Fruit fly (Drosophila melanogaster) whole organism, embryonic: ENCODE results near the gene CG11975.

ENCODE experiments used
- Blimp-1 ChIP-seq: fragments of 200-800 bp; sonication (Bioruptor generic); optimal IDR thresholded peaks from 3 replicates; lab custom pipeline; 2018; ENCODE audit warnings: missing biosample characterization, missing genetic modification characterization, mild to moderate bottlenecking, moderate library complexity, missing genetic modification reagents
- Bteb2 ChIP-seq: fragments of 200-800 bp; sonication (Bioruptor generic); optimal IDR thresholded peaks from 2 replicates; lab custom pipeline; 2016; ENCODE audit warnings: missing biosample characterization, missing genetic modification characterization
- CG10366 ChIP-seq: fragments of 200-800 bp; sonication (Bioruptor generic); IDR thresholded peaks from 2 replicates; pipeline ENCODE4 v1.3.6; 2022; ENCODE audit warnings: missing biosample characterization, missing genetic modification characterization
- CG10565 ChIP-seq: fragments of 200-800 bp; sonication (Bioruptor generic); optimal IDR thresholded peaks from 3 replicates; lab custom pipeline; 2016; ENCODE audit warnings: missing biosample characterization, mild to moderate bottlenecking, missing genetic modification characterization
- CG10979 ChIP-seq: fragments of 200-800 bp; sonication (Bioruptor generic); optimal IDR thresholded peaks from 2 replicates; lab custom pipeline; 2018; ENCODE audit warnings: missing biosample characterization, mild to moderate bottlenecking, missing genetic modification characterization, moderate library complexity
- CG11398 ChIP-seq: fragments of 200-800 bp; sonication (Bioruptor generic); optimal IDR thresholded peaks from 2 replicates; lab custom pipeline; 2016; ENCODE audit warnings: missing biosample characterization, missing genetic modification characterization
- CG11456 ChIP-seq: fragments of 200-800 bp; sonication (Bioruptor generic); IDR thresholded peaks from 3 replicates; pipeline ENCODE4 v1.3.6; 2022; ENCODE audit warnings: missing biosample characterization, missing genetic modification characterization
- CG13296 ChIP-seq: fragments of 200-800 bp; sonication (Bioruptor generic); optimal IDR thresholded peaks from 3 replicates; lab custom pipeline; 2018; ENCODE audit warnings: missing biosample characterization, mild to moderate bottlenecking, missing genetic modification characterization
- CG14014 ChIP-seq: fragments of 200-800 bp; sonication (Bioruptor generic); IDR thresholded peaks from 2 replicates; pipeline ENCODE4 v1.3.6; 2022; ENCODE audit warnings: missing biosample characterization, missing genetic modification characterization
- CG14860 ChIP-seq: fragments of 200-800 bp; sonication (Bioruptor generic); IDR thresholded peaks from 3 replicates; pipeline ENCODE4 v1.3.6; 2022; ENCODE audit warnings: missing biosample characterization, missing genetic modification characterization; ENCODE audit not compliant: partially characterized antibody
- CG16813 ChIP-seq: fragments of 200-800 bp; sonication (Bioruptor generic); IDR thresholded peaks from 3 replicates; pipeline ENCODE4 v1.3.6; 2022; ENCODE audit warnings: missing biosample characterization, missing genetic modification characterization; ENCODE audit not compliant: partially characterized antibody
- CG16863 ChIP-seq: fragments of 200-800 bp; sonication (Bioruptor generic); optimal IDR thresholded peaks from 3 replicates; lab custom pipeline; 2016; ENCODE audit warnings: missing biosample characterization, missing genetic modification characterization
- CG32772 ChIP-seq: fragments of 200-800 bp; sonication (Bioruptor generic); IDR thresholded peaks from 2 replicates; pipeline ENCODE4 v1.3.6; 2022; ENCODE audit warnings: missing biosample characterization, missing genetic modification characterization
- CG3281 ChIP-seq: fragments of 200-800 bp; sonication (Bioruptor generic); optimal IDR thresholded peaks from 3 replicates; lab custom pipeline; 2017; ENCODE audit warnings: missing biosample characterization, mild to moderate bottlenecking, missing genetic modification characterization
- CG4282 ChIP-seq: fragments of 200-800 bp; sonication (Bioruptor generic); optimal IDR thresholded peaks from 2 replicates; lab custom pipeline; 2016; ENCODE audit warnings: missing biosample characterization, missing genetic modification characterization
- CG4617 ChIP-seq: fragments of 200-800 bp; sonication (Bioruptor generic); optimal IDR thresholded peaks from 3 replicates; lab custom pipeline; 2016; ENCODE audit warnings: missing biosample characterization, missing genetic modification characterization, borderline replicate concordance
- CG7745 ChIP-seq: fragments of 200-800 bp; sonication (Bioruptor generic); optimal IDR thresholded peaks from 2 replicates; lab custom pipeline; 2018; ENCODE audit warnings: missing biosample characterization, mild to moderate bottlenecking, missing genetic modification characterization, moderate library complexity
- CG7987 ChIP-seq: fragments of 200-800 bp; sonication (Bioruptor generic); optimal IDR thresholded peaks from 2 replicates; lab custom pipeline; 2018; ENCODE audit warnings: missing biosample characterization, mild to moderate bottlenecking, missing genetic modification characterization, moderate library complexity
- CG8290 ChIP-seq, 3 experiments: fragments of 200-800 bp; sonication (Bioruptor generic); optimal IDR thresholded peaks; 2 replicates each; lab custom pipeline; 2016 to 2019; ENCODE audit warnings: missing biosample characterization in 3 of 3, missing genetic modification characterization in 3 of 3, mild to moderate bottlenecking in 2 of 3, moderate library complexity in 1 of 3
- Camta ChIP-seq: fragments of 200-800 bp; sonication (Bioruptor generic); optimal IDR thresholded peaks from 2 replicates; lab custom pipeline; 2016; ENCODE audit warnings: missing biosample characterization, missing genetic modification characterization
- CkIIα-i1 ChIP-seq: fragments of 200-800 bp; sonication (Bioruptor generic); IDR thresholded peaks from 2 replicates; pipeline ENCODE4 v1.3.6; 2022; ENCODE audit warnings: missing biosample characterization, missing genetic modification characterization
- D ChIP-seq, 2 experiments: fragments of 200-800 bp in 1 of 2; fragments of >200 bp in 1 of 2; sonication (Bioruptor generic) in 1 of 2; optimal IDR thresholded peaks; 2 replicates in 1 of 2; 3 replicates in 1 of 2; lab custom pipeline; 2017; ENCODE audit warnings: mild to moderate bottlenecking in 1 of 2, missing biosample characterization in 1 of 2, missing genetic modification characterization in 1 of 2, missing genetic modification reagents in 1 of 2
- Dad ChIP-seq: fragments of 200-800 bp; sonication (Bioruptor generic); optimal IDR thresholded peaks from 3 replicates; lab custom pipeline; 2016; ENCODE audit warnings: missing biosample characterization, missing genetic modification characterization
- Dip2 ChIP-seq: fragments of 200-800 bp; sonication (Bioruptor generic); IDR thresholded peaks from 2 replicates; pipeline ENCODE4 v1.3.6; 2022; ENCODE audit warnings: missing biosample characterization, missing genetic modification characterization
- HLH54F ChIP-seq: fragments of 200-800 bp; sonication (Bioruptor generic); optimal IDR thresholded peaks from 3 replicates; lab custom pipeline; 2016; ENCODE audit warnings: missing biosample characterization, missing genetic modification characterization
- HLHmδ ChIP-seq: fragments of 200-800 bp; sonication (Bioruptor generic); optimal IDR thresholded peaks from 2 replicates; lab custom pipeline; 2018; ENCODE audit warnings: missing biosample characterization, mild to moderate bottlenecking, missing genetic modification characterization, moderate library complexity
- Hey ChIP-seq: fragments of 200-800 bp; sonication (Bioruptor generic); optimal IDR thresholded peaks from 3 replicates; lab custom pipeline; 2018; ENCODE audit warnings: missing biosample characterization, mild to moderate bottlenecking, missing genetic modification characterization
- Jarid2 ChIP-seq: fragments of 200-800 bp; sonication (Bioruptor generic); optimal IDR thresholded peaks from 3 replicates; lab custom pipeline; 2017; ENCODE audit warnings: mild to moderate bottlenecking, missing biosample characterization, missing genetic modification reagents, missing genetic modification characterization
- MESR4 ChIP-seq: fragments of 200-800 bp; sonication (Bioruptor generic); optimal IDR thresholded peaks from 2 replicates; lab custom pipeline; 2018; ENCODE audit warnings: missing biosample characterization, mild to moderate bottlenecking, missing genetic modification characterization, moderate library complexity
- NfI ChIP-seq: fragments of 200-800 bp; sonication (Bioruptor generic); optimal IDR thresholded peaks from 3 replicates; lab custom pipeline; 2018; ENCODE audit warnings: missing biosample characterization, mild to moderate bottlenecking, missing genetic modification characterization, moderate library complexity
- Ptx1 ChIP-seq: fragments of 200-800 bp; sonication (Bioruptor generic); IDR thresholded peaks from 2 replicates; pipeline ENCODE4 v1.3.6; 2022; ENCODE audit warnings: missing biosample characterization, missing genetic modification characterization
- Rx ChIP-seq: fragments of 200-800 bp; sonication (Bioruptor generic); IDR thresholded peaks from 2 replicates; pipeline ENCODE4 v1.3.6; 2022; ENCODE audit warnings: missing biosample characterization, missing genetic modification characterization
- Sry-δ ChIP-seq: fragments of 200-800 bp; sonication (Bioruptor generic); optimal IDR thresholded peaks from 2 replicates; lab custom pipeline; 2016; ENCODE audit warnings: missing biosample characterization, missing genetic modification characterization
- Taf1 ChIP-seq: fragments of 200-800 bp; sonication (Bioruptor generic); IDR thresholded peaks from 2 replicates; pipeline ENCODE4 v1.3.6; 2022; ENCODE audit warnings: missing biosample characterization, missing genetic modification characterization
- Tbp ChIP-seq: fragments of >200 bp; optimal IDR thresholded peaks from 2 replicates; lab custom pipeline; 2018; ENCODE audit warnings: missing biosample characterization, missing genetic modification characterization
- ase ChIP-seq: fragments of 200-800 bp; sonication (Bioruptor generic); IDR thresholded peaks from 3 replicates; pipeline ENCODE4 v1.3.6; 2022; ENCODE audit warnings: missing biosample characterization, missing genetic modification characterization
- bsh ChIP-seq, 2 experiments: fragments of 200-800 bp; sonication (Bioruptor generic); optimal IDR thresholded peaks; 2 replicates each; lab custom pipeline; 2017 to 2018; ENCODE audit warnings: mild to moderate bottlenecking in 2 of 2, missing biosample characterization in 2 of 2, missing genetic modification characterization in 2 of 2, moderate library complexity in 1 of 2
- cas ChIP-seq: fragments of 200-800 bp; sonication (Bioruptor generic); IDR thresholded peaks from 2 replicates; pipeline ENCODE4 v1.3.6; 2022; ENCODE audit warnings: missing biosample characterization, missing genetic modification characterization
- ci ChIP-seq: fragments of 200-800 bp; sonication (Bioruptor generic); IDR thresholded peaks from 3 replicates; pipeline ENCODE4 v1.3.6; 2022; ENCODE audit warnings: missing biosample characterization, missing genetic modification characterization
- crol ChIP-seq: fragments of 200-800 bp; sonication (Bioruptor generic); IDR thresholded peaks from 2 replicates; pipeline ENCODE4 v1.3.6; 2022; ENCODE audit warnings: missing biosample characterization, missing genetic modification characterization
- fd96Cb ChIP-seq: fragments of 200-800 bp; sonication (Bioruptor generic); optimal IDR thresholded peaks from 2 replicates; lab custom pipeline; 2018; ENCODE audit warnings: missing biosample characterization, mild to moderate bottlenecking, missing genetic modification characterization, moderate library complexity
- kay ChIP-seq: fragments of 200-800 bp; sonication (Bioruptor generic); optimal IDR thresholded peaks from 2 replicates; lab custom pipeline; 2016; ENCODE audit warnings: missing biosample characterization, missing genetic modification characterization
- row ChIP-seq: fragments of 200-800 bp; sonication (Bioruptor generic); IDR thresholded peaks from 3 replicates; pipeline ENCODE4 v1.3.6; 2022; ENCODE audit warnings: missing biosample characterization, missing genetic modification characterization
- scrt ChIP-seq: fragments of 200-800 bp; sonication (Bioruptor generic); optimal IDR thresholded peaks from 2 replicates; lab custom pipeline; 2018; ENCODE audit warnings: missing biosample characterization, mild to moderate bottlenecking, missing genetic modification characterization, moderate library complexity
- sisA ChIP-seq: fragments of 200-800 bp; sonication (Bioruptor generic); IDR thresholded peaks from 2 replicates; pipeline ENCODE4 v1.3.6; 2022; ENCODE audit warnings: missing biosample characterization, missing genetic modification characterization
- sr ChIP-seq: fragments of 200-800 bp; sonication (Bioruptor generic); IDR thresholded peaks from 3 replicates; pipeline ENCODE4 v1.3.6; 2022; ENCODE audit warnings: missing biosample characterization, missing genetic modification characterization
- tin ChIP-seq: fragments of 200-800 bp; sonication (Bioruptor generic); optimal IDR thresholded peaks from 3 replicates; lab custom pipeline; 2016; ENCODE audit warnings: missing biosample characterization, missing genetic modification characterization
- tx ChIP-seq: fragments of 200-800 bp; sonication (Bioruptor generic); optimal IDR thresholded peaks from 2 replicates; lab custom pipeline; 2016; ENCODE audit warnings: missing biosample characterization, missing genetic modification characterization
- unc-4 ChIP-seq: fragments of 200-800 bp; sonication (Bioruptor generic); IDR thresholded peaks from 2 replicates; pipeline ENCODE4 v1.3.6; 2022; ENCODE audit warnings: missing biosample characterization, missing genetic modification characterization; ENCODE audit not compliant: partially characterized antibody
- wdn ChIP-seq: fragments of 200-800 bp; sonication (Bioruptor generic); IDR thresholded peaks from 2 replicates; pipeline ENCODE4 v1.3.6; 2022; ENCODE audit warnings: missing biosample characterization, missing genetic modification characterization

Gene CG11975

dm6 chr3R:8960329-8960728 lies 32.7 kb upstream of the CG11975 start (continued):
- TF ChIP-seq tin (GFP tag; lab: Kevin White, UChicago) (peak; percentile 10), CG16813 (no peak), scrt (GFP tag; lab: Kevin White, UChicago) (peak; percentile 5), CG4282 (GFP tag; lab: Kevin White, UChicago) (no peak), CkIIα-i1 (GFP tag; lab: Robert Waterston, UW) (no peak), bsh (GFP tag; optimal IDR thresholded peaks at IDR 0.05; lab: Kevin White, UChicago) (peak in 1 of 2 experiments; percentile 64), CG11398 (no peak), CG10366 (GFP tag; lab: Robert Waterston, UW) (peak; percentile 41), HLH54F (GFP tag; lab: Kevin White, UChicago) (no peak), CG7987 (GFP tag; lab: Kevin White, UChicago) (no peak), Taf1 (GFP tag; lab: Robert Waterston, UW) (no peak), CG32772 (GFP tag; lab: Robert Waterston, UW) (no peak), Dip2 (GFP tag; lab: Robert Waterston, UW) (no peak), Hey (tag; lab: Kevin White, UChicago) (no peak), CG10565 (no peak), CG11456 (GFP tag; lab: Robert Waterston, UW) (no peak), fd96Cb (tag; lab: Kevin White, UChicago) (peak; percentile 47), CG7745 (no peak), Dad (GFP tag; lab: Kevin White, UChicago) (no peak), HLHmδ (GFP tag; lab: Kevin White, UChicago) (no peak), D (optimal IDR thresholded peaks at IDR 0.05; lab: Kevin White, UChicago) (no peak), D (GFP tag; optimal IDR thresholded peaks at IDR 0.05; lab: Kevin White, UChicago) (peak; percentile 53), CG8290 (GFP tag; optimal IDR thresholded peaks at IDR 0.05; lab: Kevin White, UChicago) (no peak), CG8290 (tag; optimal IDR thresholded peaks at IDR 0.05; lab: Kevin White, UChicago) (no peak), Sry-δ (GFP tag; lab: Kevin White, UChicago) (no peak), CG16863 (GFP tag; lab: Kevin White, UChicago) (no peak), ci (0 out of 3 replicates have a peak, but pooled peaks have one; percentile 59), kay (GFP tag; lab: Kevin White, UChicago) (no peak), CG13296 (GFP tag; lab: Kevin White, UChicago) (peak; percentile 39), Blimp-1 (GFP tag; lab: Kevin White, UChicago) (peak; percentile 53), tx (no peak), ase (GFP tag; lab: Robert Waterston, UW) (0 out of 3 replicates have a peak, but pooled peaks have one; percentile 39), row (GFP tag; lab: Robert Waterston, UW) (peak; percentile 45; the same call in 2 of the 3 replicates), Tbp (GFP tag; lab: Kevin White, UChicago) (no peak), unc-4 (GFP tag; lab: Robert Waterston, UW) (no peak), sisA (GFP tag; lab: Robert Waterston, UW) (peak; percentile 54), Camta (GFP tag; lab: Kevin White, UChicago) (no peak), sr (GFP tag; lab: Robert Waterston, UW) (no peak), Jarid2 (peak; percentile 7), CG4617 (GFP tag; lab: Kevin White, UChicago) (no peak), MESR4 (no peak), wdn (GFP tag; lab: Robert Waterston, UW) (0 out of 2 replicates have a peak, but pooled peaks have one; percentile 42), Ptx1 (GFP tag; lab: Robert Waterston, UW) (peak; percentile 56), Bteb2 (GFP tag; lab: Kevin White, UChicago) (no peak), CG10979 (tag; lab: Kevin White, UChicago) (peak; percentile 63), Rx (GFP tag; lab: Robert Waterston, UW) (no peak), NfI (GFP tag; lab: Kevin White, UChicago) (peak; percentile 39), CG14014 (GFP tag; lab: Robert Waterston, UW) (no peak), crol (GFP tag; lab: Robert Waterston, UW) (no peak), CG14860 (GFP tag; lab: Robert Waterston, UW) (no peak), CG3281 (GFP tag; lab: Kevin White, UChicago) (no peak), cas (GFP tag; lab: Robert Waterston, UW) (no peak)
